Worm (Caenorhabditis elegans) whole organism, young adult: ENCODE data around the gene C49H3.16.

Experiments
- C06A6.2 ChIP-seq: fragments of 200-800 bp; sonication (Bioruptor generic); conservative IDR thresholded peaks from 2 replicates; pipeline ENCODE4 v1.3.6; 2022; ENCODE audit warnings: missing genetic modification characterization, missing compliant biosample characterization
- C17E4.6 ChIP-seq: fragments of 200-800 bp; sonication (Bioruptor generic); IDR thresholded peaks from 2 replicates; pipeline ENCODE4 v1.3.6; 2022; ENCODE audit warnings: missing genetic modification reagents, missing genetic modification characterization, missing compliant biosample characterization
- F37B4.10 ChIP-seq: fragments of 200-800 bp; sonication (Bioruptor generic); IDR thresholded peaks from 2 replicates; pipeline ENCODE4 v1.3.6; 2022; ENCODE audit warnings: missing genetic modification characterization, missing compliant biosample characterization
- F52B5.7 ChIP-seq: sonication (generic microtip); optimal IDR thresholded peaks from 2 replicates; lab custom pipeline; 2016; ENCODE audit warnings: mild to moderate bottlenecking, missing genetic modification characterization, missing compliant biosample characterization
- F57C9.4 ChIP-seq: sonication (generic microtip); optimal IDR thresholded peaks from 2 replicates; lab custom pipeline; 2017; ENCODE audit warnings: mild to moderate bottlenecking, missing genetic modification characterization, missing compliant biosample characterization
- T07F8.4 ChIP-seq: sonication (generic microtip); optimal IDR thresholded peaks from 2 replicates; lab custom pipeline; 2016; ENCODE audit warnings: mild to moderate bottlenecking, missing genetic modification characterization, moderate library complexity, missing compliant biosample characterization
- T26A5.8 ChIP-seq: sonication (generic microtip); optimal IDR thresholded peaks from 2 replicates; lab custom pipeline; 2016; ENCODE audit warnings: missing genetic modification characterization, missing compliant biosample characterization
- Y56A3A.18 ChIP-seq: fragments of 200-800 bp; sonication (Bioruptor generic); IDR thresholded peaks from 2 replicates; pipeline ENCODE4 v1.3.6; 2022; ENCODE audit warnings: missing genetic modification reagents, missing genetic modification characterization, missing compliant biosample characterization
- ZK185.1 ChIP-seq: sonication (generic microtip); optimal IDR thresholded peaks from 2 replicates; lab custom pipeline; 2016; ENCODE audit warnings: mild to moderate bottlenecking, missing genetic modification characterization, missing compliant biosample characterization; ENCODE audit not compliant: poor library complexity, severe bottlenecking
- akir-1 ChIP-seq: fragments of 200-800 bp; sonication (Bioruptor generic); optimal IDR thresholded peaks from 2 replicates; lab custom pipeline; 2018; ENCODE audit warnings: mild to moderate bottlenecking, missing genetic modification characterization, moderate library complexity, missing compliant biosample characterization
- ama-1 ChIP-seq, 3 experiments: fragments of 150-350 bp in 1 of 3; sonication (generic microtip) in 2 of 3; optimal IDR thresholded peaks; 2 replicates each; lab custom pipeline; 2014 to 2018; ENCODE audit warnings: missing biosample characterization in 2 of 3, missing genetic modification characterization in 2 of 3, missing genetic modification reagents in 2 of 3
- aptf-2 ChIP-seq: fragments of 200-800 bp; sonication (Bioruptor generic); conservative IDR thresholded peaks from 2 replicates; pipeline ENCODE4 v1.3.6; 2022; ENCODE audit warnings: missing genetic modification reagents, missing genetic modification characterization, missing compliant biosample characterization
- attf-5 ChIP-seq: fragments of 200-800 bp; sonication (Bioruptor generic); optimal IDR thresholded peaks from 2 replicates; lab custom pipeline; 2018; ENCODE audit warnings: mild to moderate bottlenecking, missing genetic modification characterization, missing compliant biosample characterization
- cebp-1 ChIP-seq, 2 experiments: fragments of 200-800 bp in 1 of 2; sonication (Bioruptor generic) in 1 of 2; sonication (generic microtip) in 1 of 2; IDR thresholded peaks in 1 of 2; optimal IDR thresholded peaks in 1 of 2; 2 replicates each; pipeline versions ENCODE4 v1.3.6 to Lab custom; 2017 to 2022; ENCODE audit warnings: missing compliant biosample characterization in 2 of 2, missing genetic modification characterization in 2 of 2, mild to moderate bottlenecking in 1 of 2, missing genetic modification reagents in 1 of 2, moderate library complexity in 1 of 2
- ceh-100 ChIP-seq: fragments of 200-800 bp; sonication (Bioruptor generic); IDR thresholded peaks from 2 replicates; pipeline ENCODE4 v1.3.6; 2022; ENCODE audit warnings: missing genetic modification reagents, missing genetic modification characterization, missing compliant biosample characterization
- ceh-91 ChIP-seq: fragments of 200-800 bp; sonication (Bioruptor generic); IDR thresholded peaks from 2 replicates; pipeline ENCODE4 v1.3.6; 2022; ENCODE audit warnings: missing genetic modification reagents, missing genetic modification characterization, missing compliant biosample characterization
- dpff-1 ChIP-seq: sonication (generic microtip); optimal IDR thresholded peaks from 2 replicates; lab custom pipeline; 2017; ENCODE audit warnings: mild to moderate bottlenecking, missing genetic modification characterization, missing compliant biosample characterization
- dpl-1 ChIP-seq: fragments of 150-350 bp; optimal IDR thresholded peaks from 2 replicates; lab custom pipeline; 2014; ENCODE audit warnings: missing biosample characterization, missing genetic modification reagents, missing genetic modification characterization
- fkh-3 ChIP-seq: sonication (generic microtip); optimal IDR thresholded peaks from 2 replicates; lab custom pipeline; 2016; ENCODE audit warnings: mild to moderate bottlenecking, missing genetic modification characterization, missing compliant biosample characterization
- gei-17 ChIP-seq: fragments of 200-800 bp; sonication (Bioruptor generic); optimal IDR thresholded peaks from 2 replicates; lab custom pipeline; 2018; ENCODE audit warnings: mild to moderate bottlenecking, missing genetic modification characterization, missing compliant biosample characterization
- hlh-26 ChIP-seq: fragments of 200-800 bp; sonication (Bioruptor generic); conservative IDR thresholded peaks from 2 replicates; pipeline ENCODE4 v1.3.6; 2022; ENCODE audit warnings: missing genetic modification reagents, missing genetic modification characterization, missing compliant biosample characterization
- hmg-1.2 ChIP-seq: fragments of 200-800 bp; sonication (Bioruptor generic); IDR thresholded peaks from 2 replicates; pipeline ENCODE4 v1.3.6; 2022; ENCODE audit warnings: missing genetic modification reagents, missing genetic modification characterization, missing compliant biosample characterization
- hmg-20 ChIP-seq: fragments of 200-800 bp; sonication (Bioruptor generic); IDR thresholded peaks from 2 replicates; pipeline ENCODE4 v1.3.6; 2022; ENCODE audit warnings: missing genetic modification reagents, missing genetic modification characterization, missing compliant biosample characterization
- hrde-1 ChIP-seq: sonication (generic microtip); optimal IDR thresholded peaks from 2 replicates; lab custom pipeline; 2016; ENCODE audit warnings: missing genetic modification characterization, mild to moderate bottlenecking, missing compliant biosample characterization, moderate library complexity, missing genotype, missing genetic modification reagents, borderline replicate concordance
- hsf-1 ChIP-seq: fragments of 200-800 bp; sonication (Bioruptor generic); IDR thresholded peaks from 2 replicates; pipeline ENCODE4 v1.3.6; 2022; ENCODE audit warnings: missing genetic modification reagents, missing genetic modification characterization, missing compliant biosample characterization
- lag-1 ChIP-seq: fragments of 200-800 bp; sonication (Bioruptor generic); IDR thresholded peaks from 2 replicates; pipeline ENCODE4 v1.3.6; 2022; ENCODE audit warnings: missing genetic modification reagents, missing genetic modification characterization, missing compliant biosample characterization
- lin-35 ChIP-seq, 3 experiments: fragments of 150-350 bp in 2 of 3; sonication (generic microtip) in 1 of 3; optimal IDR thresholded peaks; 2 replicates each; lab custom pipeline; 2014 to 2018; ENCODE audit warnings: missing biosample characterization in 3 of 3, missing genetic modification characterization in 3 of 3, missing genetic modification reagents in 3 of 3
- lin-40 ChIP-seq: sonication (generic microtip); optimal IDR thresholded peaks from 2 replicates; lab custom pipeline; 2016; ENCODE audit warnings: missing genetic modification characterization, mild to moderate bottlenecking, missing compliant biosample characterization, missing genotype, missing genetic modification reagents
- madf-3 ChIP-seq: fragments of 200-800 bp; sonication (Bioruptor generic); IDR thresholded peaks from 2 replicates; pipeline ENCODE4 v1.3.6; 2022; ENCODE audit warnings: missing genetic modification reagents, missing genetic modification characterization, missing compliant biosample characterization
- mel-28 ChIP-seq: sonication (generic microtip); optimal IDR thresholded peaks from 2 replicates; lab custom pipeline; 2016; ENCODE audit warnings: borderline replicate concordance, mild to moderate bottlenecking, missing genetic modification characterization, missing compliant biosample characterization
- mxl-1 ChIP-seq: sonication (generic microtip); optimal IDR thresholded peaks from 2 replicates; lab custom pipeline; 2016; ENCODE audit warnings: missing genetic modification characterization, missing compliant biosample characterization
- nfyb-1 ChIP-seq: fragments of 200-800 bp; sonication (Bioruptor generic); IDR thresholded peaks from 2 replicates; pipeline ENCODE4 v1.3.6; 2022; ENCODE audit warnings: missing genetic modification reagents, missing genetic modification characterization, missing compliant biosample characterization
- nhr-80 ChIP-seq: sonication (generic microtip); optimal IDR thresholded peaks from 2 replicates; lab custom pipeline; 2016; ENCODE audit warnings: missing genetic modification characterization, missing compliant biosample characterization
- nhr-90 ChIP-seq: sonication (generic microtip); optimal IDR thresholded peaks from 2 replicates; lab custom pipeline; 2016; ENCODE audit warnings: missing genotype, mild to moderate bottlenecking, missing genetic modification characterization, missing compliant biosample characterization
- rcor-1 ChIP-seq: fragments of 200-800 bp; sonication (Bioruptor generic); IDR thresholded peaks from 2 replicates; pipeline ENCODE4 v1.3.6; 2022; ENCODE audit warnings: missing genetic modification reagents, missing genetic modification characterization, missing compliant biosample characterization
- rpc-1 ChIP-seq, 2 experiments: fragments of 150-350 bp in 1 of 2; sonication (generic microtip) in 1 of 2; optimal IDR thresholded peaks; 2 replicates each; lab custom pipeline; 2014 to 2018; ENCODE audit warnings: missing biosample characterization in 1 of 2, missing genetic modification characterization in 1 of 2, missing genetic modification reagents in 1 of 2, missing genotype in 1 of 2
- somi-1 ChIP-seq: fragments of 200-800 bp; sonication (Bioruptor generic); optimal IDR thresholded peaks from 2 replicates; lab custom pipeline; 2018; ENCODE audit warnings: mild to moderate bottlenecking, missing genetic modification characterization, missing compliant biosample characterization
- xnd-1 ChIP-seq: sonication (generic microtip); optimal IDR thresholded peaks from 2 replicates; lab custom pipeline; 2016; ENCODE audit warnings: missing genotype, missing genetic modification reagents, missing genetic modification characterization, missing compliant biosample characterization
- ztf-18 ChIP-seq: sonication (generic microtip); optimal IDR thresholded peaks from 2 replicates; lab custom pipeline; 2016; ENCODE audit warnings: missing genotype, mild to moderate bottlenecking, missing genetic modification characterization, missing compliant biosample characterization
- ztf-28 ChIP-seq: fragments of 200-800 bp; sonication (Bioruptor generic); IDR thresholded peaks from 2 replicates; pipeline ENCODE4 v1.3.6; 2022; ENCODE audit warnings: missing genetic modification reagents, missing genetic modification characterization, missing compliant biosample characterization
- ztf-6 ChIP-seq: fragments of 200-800 bp; sonication (Bioruptor generic); IDR thresholded peaks from 2 replicates; pipeline ENCODE4 v1.3.6; 2022; ENCODE audit warnings: missing genetic modification reagents, missing genetic modification characterization, missing compliant biosample characterization

The C49H3.16 gene

DNA sequence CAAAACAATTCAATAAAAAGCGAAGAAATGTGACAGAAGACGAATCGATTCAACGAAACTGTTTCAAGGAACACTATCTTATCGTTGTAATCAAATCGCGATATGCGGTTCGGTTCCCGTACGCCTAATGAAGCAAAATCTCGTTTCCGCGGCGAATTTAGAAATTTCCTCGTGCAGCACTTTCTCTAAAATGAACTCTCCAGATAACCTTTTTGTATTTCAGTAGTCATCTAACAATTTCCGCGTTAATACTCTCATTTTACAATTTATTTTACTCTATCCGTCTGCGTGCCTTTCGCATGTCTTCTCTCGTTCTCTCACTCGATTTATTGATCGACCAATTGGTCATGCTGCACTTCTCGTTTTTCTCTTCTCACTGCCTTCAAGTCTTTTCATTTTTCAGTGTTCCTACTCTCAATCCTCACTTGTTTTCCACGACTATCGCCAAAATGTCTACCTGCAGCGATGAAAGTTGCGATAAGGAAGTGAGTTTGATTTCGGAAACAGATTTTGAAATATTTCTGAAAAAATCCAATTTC, 10.0 kb upstream of the C49H3.16 start, which contains the start of the genes npp-27 and ntl-4:
npp-27 (minus strand) TSS at position 51 of the 539 bp plus-strand sequence.
ntl-4 (plus strand) TSS at position 379 of the 539 bp plus-strand sequence.
- TF ChIP-seq cebp-1 (GFP tag; IDR thresholded peaks at IDR 0.05; lab: Robert Waterston, UW) (no peak), cebp-1 (tag; optimal IDR thresholded peaks at IDR 0.05; lab: Kevin White, UChicago) (peak; percentile 41), mel-28 (tag; lab: Kevin White, UChicago) (no peak), attf-5 (GFP tag; lab: Kevin White, UChicago) (peak; percentile 5), nfyb-1 (GFP tag; lab: Robert Waterston, UW) (peak; percentile 70; the same call in 1 of the 2 replicates), nhr-80 (tag; lab: Kevin White, UChicago) (no peak), hsf-1 (GFP tag; lab: Robert Waterston, UW) (0 out of 2 replicates have a peak, but pooled peaks have one; percentile 21), lin-40 (tag; lab: Kevin White, UChicago) (peak; percentile 11), hmg-1.2 (peak; percentile 57; the same call in 1 of the 2 replicates), ama-1 (optimal IDR thresholded peaks at IDR 0.05; lab: Kevin White, UChicago) (peak; percentile 34), ama-1 (GFP tag; optimal IDR thresholded peaks at IDR 0.05; lab: Kevin White, UChicago) (no peak), ZK185.1 (tag; lab: Kevin White, UChicago) (peak; percentile 11)

ce11 chrIV:7914991-7915390, 5.2 kb upstream of the C49H3.16 start, which contains the start of gene C49H3.4:
TSS of gene C49H3.4 (plus strand) at chrIV:7915291.
- TF ChIP-seq rcor-1 (GFP tag; lab: Robert Waterston, UW) (no peak), madf-3 (GFP tag; lab: Robert Waterston, UW) (0 out of 2 replicates have a peak, but pooled peaks have one; percentile 3), aptf-2 (GFP tag; lab: Robert Waterston, UW) (no peak), lag-1 (GFP tag; lab: Robert Waterston, UW) (no peak), lin-40 (tag; lab: Kevin White, UChicago) (no peak), fkh-3 (no peak), T26A5.8 (tag; lab: Kevin White, UChicago) (no peak), ztf-6 (no peak)
- TF ChIP-seq, all 124 proteins: peak for 1

DNA sequence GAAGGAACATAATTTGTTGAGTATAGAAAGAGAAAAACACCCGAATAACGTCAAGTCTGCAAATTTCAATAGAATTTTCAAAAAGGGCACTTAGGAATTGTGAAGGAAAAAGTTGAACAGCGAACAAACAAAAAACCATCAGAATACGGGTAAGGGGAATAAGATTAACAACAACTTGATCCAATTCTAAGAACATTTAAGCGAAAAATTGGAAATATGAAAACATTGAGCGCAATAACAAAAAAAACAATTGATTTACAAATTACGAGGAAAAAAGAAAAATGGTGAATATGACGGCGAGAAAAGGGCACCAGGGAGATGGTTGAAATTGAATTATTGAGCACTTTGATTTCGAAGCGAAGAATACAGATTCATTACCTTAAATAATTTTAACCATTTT, 3.3 kb upstream of the C49H3.16 start:
- TF ChIP-seq Y56A3A.18 (GFP tag; lab: Robert Waterston, UW) (no peak), dpl-1 (GFP tag; lab: Kevin White, UChicago) (no peak), lin-35 (GFP tag; optimal IDR thresholded peaks at IDR 0.05; lab: Kevin White, UChicago) (no peak), hmg-20 (no peak), lag-1 (GFP tag; lab: Robert Waterston, UW) (no peak), akir-1 (GFP tag; lab: Kevin White, UChicago) (no peak), xnd-1 (no peak), ZK185.1 (tag; lab: Kevin White, UChicago) (no peak), hrde-1 (no peak), cebp-1 (GFP tag; IDR thresholded peaks at IDR 0.05; lab: Robert Waterston, UW) (no peak), cebp-1 (tag; optimal IDR thresholded peaks at IDR 0.05; lab: Kevin White, UChicago) (no peak), ceh-100 (GFP tag; lab: Robert Waterston, UW) (no peak), nhr-90 (tag; lab: Kevin White, UChicago) (no peak), hlh-26 (GFP tag; lab: Robert Waterston, UW) (no peak), mxl-1 (no peak), ztf-28 (GFP tag; lab: Robert Waterston, UW) (no peak)

DNA sequence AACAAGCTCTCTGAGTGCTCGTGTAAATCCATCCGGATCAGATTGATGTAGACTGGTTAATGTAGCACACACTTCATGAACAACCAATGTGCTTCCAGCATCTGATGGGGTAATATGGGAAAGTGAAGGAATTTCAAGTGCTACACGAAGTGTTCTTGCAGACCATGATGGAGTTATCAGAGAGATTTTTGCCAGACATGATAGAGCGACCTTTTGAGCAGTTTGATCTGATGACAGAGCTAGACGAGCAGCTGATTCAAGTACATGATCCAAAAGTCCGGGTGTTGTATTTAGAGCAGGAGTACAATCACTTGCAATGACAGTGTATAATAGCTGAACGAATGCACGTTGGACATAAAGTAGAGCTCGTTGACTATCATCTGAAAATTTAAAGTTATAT, 2.3 kb upstream of the C49H3.16 start:
- TF ChIP-seq dpff-1 = no peak
- TF ChIP-seq T07F8.4 (tag; lab: Kevin White, UChicago) = no peak
- no peak for TF ChIP-seq gei-17 (GFP tag; lab: Kevin White, UChicago)
- no peak for TF ChIP-seq T26A5.8 (tag; lab: Kevin White, UChicago)
- TF ChIP-seq ceh-100 (GFP tag; lab: Robert Waterston, UW) = no peak
- no peak for TF ChIP-seq rpc-1 (optimal IDR thresholded peaks at IDR 0.05; lab: Kevin White, UChicago)
- no peak for TF ChIP-seq rpc-1 (tag; optimal IDR thresholded peaks at IDR 0.05; lab: Kevin White, UChicago)
- TF ChIP-seq ceh-91 (GFP tag; lab: Robert Waterston, UW) = no peak
- TF ChIP-seq ztf-18 (tag; lab: Kevin White, UChicago) = no peak
- no peak for TF ChIP-seq mel-28 (tag; lab: Kevin White, UChicago)
- no peak for TF ChIP-seq C06A6.2
- no peak for TF ChIP-seq F52B5.7 (tag; lab: Kevin White, UChicago)
- no peak for TF ChIP-seq somi-1
- no peak for TF ChIP-seq F57C9.4 (tag; lab: Kevin White, UChicago)
- TF ChIP-seq C17E4.6 (GFP tag; lab: Robert Waterston, UW) = no peak
- no peak for TF ChIP-seq F37B4.10 (GFP tag; lab: Robert Waterston, UW)
